Worm (Caenorhabditis elegans) whole organism, late embryonic: ENCODE results near the gene srr-3.

Experiments
- ahr-1 ChIP-seq: sonication (generic microtip); optimal IDR thresholded peaks from 2 replicates; lab custom pipeline; 2016; ENCODE audit warnings: missing genetic modification characterization, missing compliant biosample characterization
- ama-1 ChIP-seq: fragments of 150-350 bp; optimal IDR thresholded peaks from 2 replicates; lab custom pipeline; 2014
- ceh-14 ChIP-seq: sonication (generic microtip); optimal IDR thresholded peaks from 2 replicates; lab custom pipeline; 2016; ENCODE audit warnings: missing genotype, missing genetic modification characterization, missing compliant biosample characterization
- ceh-30 ChIP-seq: fragments of 150-350 bp; optimal IDR thresholded peaks from 2 replicates; lab custom pipeline; 2014; ENCODE audit warnings: missing biosample characterization, missing genetic modification characterization
- dve-1 ChIP-seq: sonication (generic microtip); optimal IDR thresholded peaks from 2 replicates; lab custom pipeline; 2017; ENCODE audit warnings: antibody characterized with exemption, mild to moderate bottlenecking, missing genetic modification characterization, missing compliant biosample characterization
- elt-2 ChIP-seq: sonication (generic microtip); optimal IDR thresholded peaks from 2 replicates; lab custom pipeline; 2016; ENCODE audit warnings: missing genetic modification reagents, missing genetic modification characterization, missing compliant biosample characterization
- hlh-30 ChIP-seq: sonication (generic microtip); optimal IDR thresholded peaks from 2 replicates; lab custom pipeline; 2017; ENCODE audit warnings: antibody characterized with exemption, missing genetic modification characterization, missing compliant biosample characterization; ENCODE audit not compliant: insufficient read depth
- nhr-11 ChIP-seq: fragments of 150-350 bp; optimal IDR thresholded peaks from 2 replicates; lab custom pipeline; 2014; ENCODE audit warnings: missing biosample characterization, missing genetic modification characterization
- pha-4 ChIP-seq: fragments of 150-350 bp; optimal IDR thresholded peaks from 2 replicates; lab custom pipeline; 2018; ENCODE audit warnings: missing biosample characterization, missing genetic modification reagents, missing genetic modification characterization
- pqm-1 ChIP-seq: sonication (generic microtip); optimal IDR thresholded peaks from 2 replicates; lab custom pipeline; 2016; ENCODE audit warnings: missing genetic modification characterization, missing compliant biosample characterization
- sox-2 ChIP-seq: fragments of 200-800 bp; sonication (Bioruptor generic); IDR thresholded peaks from 2 replicates; pipeline ENCODE4 v1.3.6; 2022; ENCODE audit warnings: missing genetic modification reagents, missing genetic modification characterization, missing compliant biosample characterization
- syd-9 ChIP-seq: sonication (generic microtip); optimal IDR thresholded peaks from 2 replicates; lab custom pipeline; 2016; ENCODE audit warnings: mild to moderate bottlenecking, missing genetic modification characterization, moderate library complexity, missing compliant biosample characterization
- tbx-2 ChIP-seq: sonication (generic microtip); optimal IDR thresholded peaks from 2 replicates; lab custom pipeline; 2016; ENCODE audit warnings: missing genetic modification characterization, missing compliant biosample characterization

DNA sequence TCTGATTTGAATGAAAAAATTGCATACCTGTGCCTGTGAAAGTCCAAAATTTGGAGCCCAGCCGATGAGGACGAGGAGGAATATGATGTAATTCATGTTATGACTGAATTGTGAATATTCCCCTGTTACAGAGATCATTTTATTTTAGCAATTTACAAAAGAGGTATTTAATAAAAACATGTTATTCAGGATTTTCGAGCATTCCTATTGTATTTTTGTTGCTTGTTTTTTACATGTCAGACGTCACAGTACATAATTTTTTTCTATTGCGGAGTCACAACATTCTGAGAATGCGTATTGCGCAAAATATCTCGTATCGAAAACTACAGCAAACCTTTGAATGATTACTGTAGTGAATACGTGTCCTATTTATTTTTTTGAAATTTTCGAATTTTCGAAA, 5.4 kb downstream of the srr-3 start, which contains the start of gene F36D3.14:
- TF ChIP-seq tbx-2 (tag; lab: Kevin White, UChicago) = no peak
- TF ChIP-seq ceh-14 (tag; lab: Kevin White, UChicago) = no peak
- no peak for TF ChIP-seq hlh-30 (tag; lab: Kevin White, UChicago)
- no peak for TF ChIP-seq ahr-1 (tag; lab: Kevin White, UChicago)
- TF ChIP-seq elt-2 (tag; lab: Kevin White, UChicago) = no peak
- no peak for TF ChIP-seq dve-1 (tag; lab: Kevin White, UChicago)
- no peak for TF ChIP-seq syd-9 (tag; lab: Kevin White, UChicago)
- no peak for TF ChIP-seq sox-2 (GFP tag; lab: Robert Waterston, UW)
- no peak for TF ChIP-seq nhr-11
- no peak for TF ChIP-seq pha-4 (tag; lab: Kevin White, UChicago)
- TF ChIP-seq pqm-1 = no peak
- no peak for TF ChIP-seq ama-1
- no peak for TF ChIP-seq ceh-30 (tag; lab: Kevin White, UChicago)
